Fruit fly (Drosophila melanogaster) whole organism, embryonic: ENCODE data around the gene CG14856.

Experiments
- BtbVII ChIP-seq: fragments of 200-800 bp; sonication (Bioruptor generic); optimal IDR thresholded peaks from 3 replicates; lab custom pipeline; 2017; ENCODE audit warnings: missing biosample characterization, mild to moderate bottlenecking, missing genetic modification characterization
- CG11093 ChIP-seq: fragments of 200-800 bp; sonication (Bioruptor generic); IDR thresholded peaks from 3 replicates; pipeline ENCODE4 v1.3.6; 2022; ENCODE audit warnings: missing biosample characterization, missing genetic modification characterization
- CG12071 ChIP-seq: fragments of 200-800 bp; sonication (Bioruptor generic); optimal IDR thresholded peaks from 3 replicates; lab custom pipeline; 2018; ENCODE audit warnings: missing biosample characterization, mild to moderate bottlenecking, missing genetic modification characterization
- CG13296 ChIP-seq: fragments of 200-800 bp; sonication (Bioruptor generic); optimal IDR thresholded peaks from 3 replicates; lab custom pipeline; 2018; ENCODE audit warnings: missing biosample characterization, mild to moderate bottlenecking, missing genetic modification characterization
- CG15514 ChIP-seq: fragments of 200-800 bp; sonication (Bioruptor generic); optimal IDR thresholded peaks from 3 replicates; lab custom pipeline; 2017; ENCODE audit warnings: missing biosample characterization, missing genetic modification characterization, mild to moderate bottlenecking, moderate library complexity, missing genetic modification reagents
- CG16779 ChIP-seq: fragments of 200-800 bp; sonication (Bioruptor generic); IDR thresholded peaks from 2 replicates; pipeline ENCODE4 v1.3.6; 2022; ENCODE audit warnings: missing biosample characterization, missing genetic modification characterization
- CG16863 ChIP-seq: fragments of 200-800 bp; sonication (Bioruptor generic); optimal IDR thresholded peaks from 3 replicates; lab custom pipeline; 2016; ENCODE audit warnings: missing biosample characterization, missing genetic modification characterization
- CG17568 ChIP-seq: fragments of 200-800 bp; sonication (Bioruptor generic); optimal IDR thresholded peaks from 2 replicates; lab custom pipeline; 2018; ENCODE audit warnings: missing biosample characterization, mild to moderate bottlenecking, missing genetic modification characterization, moderate library complexity
- CG2678 ChIP-seq: fragments of 200-800 bp; sonication (Bioruptor generic); optimal IDR thresholded peaks from 3 replicates; lab custom pipeline; 2019; ENCODE audit warnings: missing biosample characterization, mild to moderate bottlenecking, missing genetic modification characterization, moderate library complexity
- CG2889 ChIP-seq: fragments of 200-800 bp; sonication (Bioruptor generic); IDR thresholded peaks from 3 replicates; pipeline ENCODE4 v1.3.6; 2022; ENCODE audit warnings: missing biosample characterization, missing genetic modification characterization
- CG34422 ChIP-seq: fragments of 200-800 bp; sonication (Bioruptor generic); IDR thresholded peaks from 3 replicates; pipeline ENCODE4 v1.3.6; 2022; ENCODE audit warnings: missing biosample characterization, missing genetic modification characterization
- CG3847 ChIP-seq: fragments of 200-800 bp; sonication (Bioruptor generic); IDR thresholded peaks from 2 replicates; pipeline ENCODE4 v1.3.6; 2022; ENCODE audit warnings: missing biosample characterization, missing genetic modification characterization
- CG4282 ChIP-seq: fragments of 200-800 bp; sonication (Bioruptor generic); optimal IDR thresholded peaks from 2 replicates; lab custom pipeline; 2016; ENCODE audit warnings: missing biosample characterization, missing genetic modification characterization
- CG4360 ChIP-seq: fragments of 200-800 bp; sonication (Bioruptor generic); IDR thresholded peaks from 2 replicates; pipeline ENCODE4 v1.3.6; 2022; ENCODE audit warnings: missing biosample characterization, missing genetic modification characterization
- CG4617 ChIP-seq: fragments of 200-800 bp; sonication (Bioruptor generic); optimal IDR thresholded peaks from 3 replicates; lab custom pipeline; 2016; ENCODE audit warnings: missing biosample characterization, missing genetic modification characterization, borderline replicate concordance
- CG5180 ChIP-seq: fragments of 200-800 bp; sonication (Bioruptor generic); optimal IDR thresholded peaks from 3 replicates; lab custom pipeline; 2017; ENCODE audit warnings: missing biosample characterization, missing genetic modification characterization, mild to moderate bottlenecking, moderate library complexity, missing genetic modification reagents
- CG5953 ChIP-seq: fragments of 200-800 bp; sonication (Bioruptor generic); IDR thresholded peaks from 2 replicates; pipeline ENCODE4 v1.3.6; 2022; ENCODE audit warnings: missing biosample characterization, missing genetic modification characterization
- CG6813 ChIP-seq: fragments of 200-800 bp; sonication (Bioruptor generic); optimal IDR thresholded peaks from 2 replicates; lab custom pipeline; 2017; ENCODE audit warnings: missing biosample characterization, missing genetic modification characterization, mild to moderate bottlenecking, moderate library complexity, missing genetic modification reagents
- CG8290 ChIP-seq, 3 experiments: fragments of 200-800 bp; sonication (Bioruptor generic); optimal IDR thresholded peaks; 2 replicates each; lab custom pipeline; 2016 to 2019; ENCODE audit warnings: missing biosample characterization in 3 of 3, missing genetic modification characterization in 3 of 3, mild to moderate bottlenecking in 2 of 3, moderate library complexity in 1 of 3
- CG8924 ChIP-seq: fragments of 200-800 bp; optimal IDR thresholded peaks from 3 replicates; lab custom pipeline; 2019; ENCODE audit warnings: missing biosample characterization, mild to moderate bottlenecking, missing genetic modification characterization, moderate library complexity
- CG9817 ChIP-seq: fragments of 200-800 bp; sonication (Bioruptor generic); optimal IDR thresholded peaks from 2 replicates; lab custom pipeline; 2018; ENCODE audit warnings: missing biosample characterization, mild to moderate bottlenecking, missing genetic modification characterization, moderate library complexity
- Hr39 ChIP-seq: fragments of >200 bp; optimal IDR thresholded peaks from 2 replicates; lab custom pipeline; 2017
- Hsf ChIP-seq: fragments of 200-800 bp; sonication (Bioruptor generic); optimal IDR thresholded peaks from 3 replicates; lab custom pipeline; 2016; ENCODE audit warnings: missing biosample characterization, missing genetic modification characterization
- Med ChIP-seq: fragments of 200-800 bp; sonication (Bioruptor generic); peaks from one replicate; lab custom pipeline; 2016; ENCODE audit warnings: missing biosample characterization, missing genetic modification characterization, mild to moderate bottlenecking, inconsistent platforms, moderate library complexity
- Neu2 ChIP-seq: fragments of 200-800 bp; sonication (Bioruptor generic); optimal IDR thresholded peaks from 3 replicates; lab custom pipeline; 2016; ENCODE audit warnings: missing biosample characterization, missing genetic modification characterization, borderline replicate concordance
- Nf-YC ChIP-seq: fragments of 200-800 bp; optimal IDR thresholded peaks from 3 replicates; lab custom pipeline; 2019; ENCODE audit warnings: missing biosample characterization, mild to moderate bottlenecking, missing genetic modification characterization, moderate library complexity
- Side ChIP-seq: fragments of 200-800 bp; sonication (Bioruptor generic); optimal IDR thresholded peaks from 2 replicates; lab custom pipeline; 2016; ENCODE audit warnings: missing biosample characterization, missing genetic modification characterization
- Spps ChIP-seq: fragments of 200-800 bp; sonication (Bioruptor generic); optimal IDR thresholded peaks from 2 replicates; lab custom pipeline; 2018; ENCODE audit warnings: missing biosample characterization, mild to moderate bottlenecking, missing genetic modification characterization
- TFAM ChIP-seq: fragments of 200-800 bp; sonication (Bioruptor generic); optimal IDR thresholded peaks from 2 replicates; lab custom pipeline; 2017; ENCODE audit warnings: missing biosample characterization, missing genetic modification characterization, inconsistent platforms
- aop ChIP-seq: fragments of 200-800 bp; sonication (Bioruptor generic); IDR thresholded peaks from 2 replicates; pipeline ENCODE4 v1.3.6; 2022; ENCODE audit warnings: missing biosample characterization, missing genetic modification characterization
- ara ChIP-seq: fragments of 200-800 bp; sonication (Bioruptor generic); IDR thresholded peaks from 2 replicates; pipeline ENCODE4 v1.3.6; 2022; ENCODE audit warnings: missing biosample characterization, missing genetic modification characterization
- ase ChIP-seq: fragments of 200-800 bp; sonication (Bioruptor generic); IDR thresholded peaks from 3 replicates; pipeline ENCODE4 v1.3.6; 2022; ENCODE audit warnings: missing biosample characterization, missing genetic modification characterization
- chinmo ChIP-seq: fragments of 200-800 bp; sonication (Bioruptor generic); IDR thresholded peaks from 4 replicates; pipeline ENCODE4 v1.3.6; 2022; ENCODE audit warnings: missing biosample characterization, missing genetic modification characterization; ENCODE audit not compliant: partially characterized antibody
- chn ChIP-seq: fragments of 200-800 bp; sonication (Bioruptor generic); optimal IDR thresholded peaks from 2 replicates; lab custom pipeline; 2016; ENCODE audit warnings: missing biosample characterization, missing genetic modification characterization
- disco-r ChIP-seq: fragments of 200-800 bp; sonication (Bioruptor generic); optimal IDR thresholded peaks from 2 replicates; lab custom pipeline; 2016; ENCODE audit warnings: missing biosample characterization, missing genetic modification characterization
- ewg ChIP-seq: fragments of 200-800 bp; sonication (Bioruptor generic); optimal IDR thresholded peaks from 3 replicates; lab custom pipeline; 2017; ENCODE audit warnings: mild to moderate bottlenecking, missing biosample characterization, missing genetic modification reagents, missing genetic modification characterization
- fd96Cb ChIP-seq: fragments of 200-800 bp; sonication (Bioruptor generic); optimal IDR thresholded peaks from 2 replicates; lab custom pipeline; 2018; ENCODE audit warnings: missing biosample characterization, mild to moderate bottlenecking, missing genetic modification characterization, moderate library complexity
- grn ChIP-seq: fragments of 200-800 bp; sonication (Bioruptor generic); optimal IDR thresholded peaks from 3 replicates; lab custom pipeline; 2017; ENCODE audit warnings: missing biosample characterization, missing genetic modification characterization
- gsb ChIP-seq: fragments of 200-800 bp; sonication (Bioruptor generic); IDR thresholded peaks from 2 replicates; pipeline ENCODE4 v1.3.6; 2022; ENCODE audit warnings: missing biosample characterization, missing genetic modification characterization
- gsb-n ChIP-seq: fragments of 200-800 bp; sonication (Bioruptor generic); optimal IDR thresholded peaks from 3 replicates; lab custom pipeline; 2018; ENCODE audit warnings: missing biosample characterization, mild to moderate bottlenecking, missing genetic modification characterization
- hb ChIP-seq: fragments of 200-800 bp; sonication (Bioruptor generic); IDR thresholded peaks from 3 replicates; pipeline ENCODE4 v1.3.6; 2022; ENCODE audit warnings: missing biosample characterization, missing genetic modification characterization; ENCODE audit not compliant: partially characterized antibody
- inv ChIP-seq: fragments of 200-800 bp; sonication (Bioruptor generic); IDR thresholded peaks from 2 replicates; pipeline ENCODE4 v1.3.6; 2022; ENCODE audit warnings: missing biosample characterization, missing genetic modification characterization; ENCODE audit not compliant: partially characterized antibody
- kni ChIP-seq: fragments of 200-800 bp; sonication (Bioruptor generic); optimal IDR thresholded peaks from 3 replicates; lab custom pipeline; 2017; ENCODE audit warnings: mild to moderate bottlenecking, missing biosample characterization, missing genetic modification reagents, missing genetic modification characterization
- luna ChIP-seq: fragments of 200-800 bp; sonication (Bioruptor generic); optimal IDR thresholded peaks from 2 replicates; lab custom pipeline; 2016; ENCODE audit warnings: missing biosample characterization, missing genetic modification characterization
- onecut ChIP-seq: fragments of 200-800 bp; sonication (Bioruptor generic); IDR thresholded peaks from 2 replicates; pipeline ENCODE4 v1.3.6; 2022; ENCODE audit warnings: missing biosample characterization, missing genetic modification characterization
- pnt ChIP-seq: fragments of 200-800 bp; sonication (Bioruptor generic); optimal IDR thresholded peaks from 3 replicates; lab custom pipeline; 2016; ENCODE audit warnings: missing biosample characterization, missing genetic modification characterization
- sens-2 ChIP-seq: fragments of 200-800 bp; sonication (Bioruptor generic); IDR thresholded peaks from 2 replicates; pipeline ENCODE4 v1.3.6; 2022; ENCODE audit warnings: missing biosample characterization, missing genetic modification characterization
- slp2 ChIP-seq: fragments of 200-800 bp; sonication (Bioruptor generic); optimal IDR thresholded peaks from 2 replicates; lab custom pipeline; 2016; ENCODE audit warnings: missing biosample characterization, missing genetic modification characterization
- trem ChIP-seq: fragments of 200-800 bp; optimal IDR thresholded peaks from 3 replicates; lab custom pipeline; 2019; ENCODE audit warnings: missing biosample characterization, mild to moderate bottlenecking, missing genetic modification characterization, moderate library complexity
- unpg ChIP-seq: fragments of 200-800 bp; sonication (Bioruptor generic); optimal IDR thresholded peaks from 3 replicates; lab custom pipeline; 2018; ENCODE audit warnings: missing biosample characterization, mild to moderate bottlenecking, missing genetic modification characterization, moderate library complexity
- wek ChIP-seq: fragments of 200-800 bp; sonication (Bioruptor generic); optimal IDR thresholded peaks from 3 replicates; lab custom pipeline; 2018; ENCODE audit warnings: missing biosample characterization, mild to moderate bottlenecking, missing genetic modification characterization, moderate library complexity

Gene CG14856

DNA sequence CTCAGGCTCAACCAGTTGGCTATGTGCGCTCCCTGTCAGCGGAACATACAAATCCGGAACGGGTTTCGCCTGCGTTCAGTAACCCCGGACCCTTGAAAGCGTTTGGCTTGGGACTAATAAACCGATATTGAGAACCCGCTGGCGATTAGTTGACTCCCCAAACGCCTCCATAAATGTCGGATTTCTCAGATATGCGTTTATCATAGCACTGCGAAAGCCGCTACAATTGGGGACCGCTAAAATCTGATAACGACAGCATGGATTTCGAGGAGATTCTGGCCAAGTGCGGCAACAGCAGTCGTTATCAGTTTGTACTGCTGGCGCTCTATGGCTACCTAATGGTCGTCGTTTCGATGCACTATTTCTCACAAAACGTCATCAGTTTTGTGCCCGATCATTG is 2.5 kb upstream of the CG14856 start, which contains the start of gene CG14855 (continued):
- TF ChIP-seq BtbVII (GFP tag; lab: Kevin White, UChicago): no peak
- TF ChIP-seq Side (GFP tag; lab: Kevin White, UChicago): no peak
- no peak for TF ChIP-seq CG15514
- no peak for TF ChIP-seq Nf-YC (tag; lab: Kevin White, UChicago)
- TF ChIP-seq CG9817 (tag; lab: Kevin White, UChicago): no peak
- no peak for TF ChIP-seq pnt (GFP tag; lab: Kevin White, UChicago)
- peak; percentile 89 for TF ChIP-seq grn
- TF ChIP-seq CG3847 (GFP tag; lab: Robert Waterston, UW): 0 out of 2 replicates have a peak, but pooled peaks have one; percentile 10
- TF ChIP-seq trem: no peak
- TF ChIP-seq CG12071 (GFP tag; lab: Kevin White, UChicago): no peak
- no peak for TF ChIP-seq inv (GFP tag; lab: Robert Waterston, UW)
- TF ChIP-seq unpg (GFP tag; lab: Kevin White, UChicago): no peak
- TF ChIP-seq CG16863 (GFP tag; lab: Kevin White, UChicago): no peak
- TF ChIP-seq Neu2 (GFP tag; lab: Kevin White, UChicago): no peak
- TF ChIP-seq CG34422 (GFP tag; lab: Robert Waterston, UW): no peak
- no peak for TF ChIP-seq slp2 (GFP tag; lab: Kevin White, UChicago)
- TF ChIP-seq CG17568 (GFP tag; lab: Kevin White, UChicago): no peak
- TF ChIP-seq hb (GFP tag; lab: Robert Waterston, UW): no peak
- TF ChIP-seq CG16779 (GFP tag; lab: Robert Waterston, UW): no peak
- TF ChIP-seq CG4282 (GFP tag; lab: Kevin White, UChicago): no peak
- no peak for TF ChIP-seq chn (GFP tag; lab: Kevin White, UChicago)
- no peak for TF ChIP-seq aop (GFP tag; lab: Robert Waterston, UW)
- no peak for TF ChIP-seq CG2889 (GFP tag; lab: Robert Waterston, UW)
- TF ChIP-seq wek: no peak
- no peak for TF ChIP-seq CG8924 (tag; lab: Kevin White, UChicago)
- peak; percentile 6 for TF ChIP-seq CG13296 (GFP tag; lab: Kevin White, UChicago)
- peak; percentile 4 for TF ChIP-seq CG6813 (GFP tag; lab: Kevin White, UChicago)
- no peak for TF ChIP-seq onecut (GFP tag; lab: Robert Waterston, UW)
- TF ChIP-seq CG2678: no peak
- no peak for TF ChIP-seq CG5953 (GFP tag; lab: Robert Waterston, UW)
- no peak for TF ChIP-seq ewg
- TF ChIP-seq CG4617 (GFP tag; lab: Kevin White, UChicago): no peak
- peak; percentile 65 for TF ChIP-seq Med (GFP tag; lab: Kevin White, UChicago)
- no peak for TF ChIP-seq luna (GFP tag; lab: Kevin White, UChicago)
- TF ChIP-seq CG5180 (GFP tag; lab: Kevin White, UChicago): no peak
- no peak for TF ChIP-seq CG11093 (GFP tag; lab: Robert Waterston, UW)
- TF ChIP-seq Hr39: no peak
- TF ChIP-seq Spps: no peak
- no peak for TF ChIP-seq CG4360
- TF ChIP-seq Hsf (GFP tag; lab: Kevin White, UChicago): no peak
- TF ChIP-seq TFAM (GFP tag; lab: Kevin White, UChicago): no peak
- TF ChIP-seq ara (GFP tag; lab: Robert Waterston, UW): no peak
- TF ChIP-seq disco-r: no peak
- TF ChIP-seq gsb-n: no peak
- no peak for TF ChIP-seq kni (GFP tag; lab: Kevin White, UChicago)
- no peak for TF ChIP-seq ase
- no peak for TF ChIP-seq gsb
- no peak; the same call in 1 of the 2 replicates for TF ChIP-seq sens-2 (GFP tag; lab: Robert Waterston, UW)
- 0 out of 4 replicates have a peak, but pooled peaks have one; percentile 55 for TF ChIP-seq chinmo
- TF ChIP-seq fd96Cb: no peak
- no peak for TF ChIP-seq CG8290 (GFP tag; optimal IDR thresholded peaks at IDR 0.05; lab: Kevin White, UChicago)
- no peak for TF ChIP-seq CG8290 (tag; optimal IDR thresholded peaks at IDR 0.05; lab: Kevin White, UChicago)
